Worm (Caenorhabditis elegans): Measurements from ENCODE around the gene immt-2.

- TF ChIP-seq unc-62 (GFP tag; optimal IDR thresholded peaks at IDR 0.05 in 1 of 2) (peak in 1 of 2 experiments; percentile 48), unc-62 (tag; optimal IDR thresholded peaks at IDR 0.05) (no peak), lsy-2 (tag; optimal IDR thresholded peaks at IDR 0.05) (no peak), nhr-76 (tag; optimal IDR thresholded peaks at IDR 0.05) (no peak), pha-4 (GFP tag; IDR thresholded peaks at IDR 0.05) (no peak), pha-4 (tag; optimal IDR thresholded peaks at IDR 0.05) (no peak), tra-1 (GFP tag; IDR thresholded peaks at IDR 0.05) (no peak), dpl-1 (GFP tag; optimal IDR thresholded peaks at IDR 0.05) (no peak)
Measured at ce11 chrV:16808168-16808567, 19.1 kb downstream of the immt-2 start.

Measured in whole organism, L4 larva.